Fruit fly (Drosophila melanogaster) whole organism, embryonic: ENCODE data around the gene unc-4.

Experiments
- Atf6 ChIP-seq: fragments of 200-800 bp; sonication (Bioruptor generic); IDR thresholded peaks from 2 replicates; pipeline ENCODE4 v1.3.6; 2022; ENCODE audit warnings: missing biosample characterization, missing genetic modification characterization
- B-H1 ChIP-seq: fragments of 200-800 bp; sonication (Bioruptor generic); IDR thresholded peaks from 3 replicates; pipeline ENCODE4 v1.3.6; 2022; ENCODE audit warnings: missing biosample characterization, missing genetic modification characterization
- BEAF-32 ChIP-seq: fragments of 200-800 bp; sonication (Bioruptor generic); optimal IDR thresholded peaks from 3 replicates; lab custom pipeline; 2017; ENCODE audit warnings: missing biosample characterization, missing genetic modification characterization, mild to moderate bottlenecking, moderate library complexity, missing genetic modification reagents
- Bgb ChIP-seq: fragments of 200-800 bp; sonication (Bioruptor generic); IDR thresholded peaks from 2 replicates; pipeline ENCODE4 v1.3.6; 2022; ENCODE audit warnings: missing biosample characterization, missing genetic modification characterization; ENCODE audit not compliant: partially characterized antibody
- CG10366 ChIP-seq: fragments of 200-800 bp; sonication (Bioruptor generic); IDR thresholded peaks from 2 replicates; pipeline ENCODE4 v1.3.6; 2022; ENCODE audit warnings: missing biosample characterization, missing genetic modification characterization
- CG10543 ChIP-seq: fragments of 200-800 bp; sonication (Bioruptor generic); optimal IDR thresholded peaks from 3 replicates; lab custom pipeline; 2017; ENCODE audit warnings: missing biosample characterization, mild to moderate bottlenecking, missing genetic modification characterization, moderate library complexity
- CG11085 ChIP-seq: fragments of 200-800 bp; sonication (Bioruptor generic); IDR thresholded peaks from 2 replicates; pipeline ENCODE4 v1.3.6; 2022; ENCODE audit warnings: missing biosample characterization, missing genetic modification characterization
- CG15073 ChIP-seq: fragments of 200-800 bp; sonication (Bioruptor generic); optimal IDR thresholded peaks from 2 replicates; lab custom pipeline; 2016; ENCODE audit warnings: missing biosample characterization, missing genetic modification characterization
- CG1647 ChIP-seq: fragments of 200-800 bp; sonication (Bioruptor generic); optimal IDR thresholded peaks from 3 replicates; lab custom pipeline; 2016; ENCODE audit warnings: missing biosample characterization, missing genetic modification characterization
- CG4328 ChIP-seq: fragments of 200-800 bp; sonication (Bioruptor generic); optimal IDR thresholded peaks from 3 replicates; lab custom pipeline; 2017; ENCODE audit warnings: missing biosample characterization, missing genetic modification reagents, missing genetic modification characterization
- CG7271 ChIP-seq: fragments of 200-800 bp; sonication (Bioruptor generic); optimal IDR thresholded peaks from 2 replicates; lab custom pipeline; 2018; ENCODE audit warnings: missing biosample characterization, mild to moderate bottlenecking, missing genetic modification characterization, moderate library complexity
- CG8089 ChIP-seq: fragments of 200-800 bp; sonication (Bioruptor generic); optimal IDR thresholded peaks from 3 replicates; lab custom pipeline; 2016; ENCODE audit warnings: missing biosample characterization, missing genetic modification characterization
- CG9437 ChIP-seq: fragments of 200-800 bp; sonication (Bioruptor generic); optimal IDR thresholded peaks from 2 replicates; lab custom pipeline; 2018; ENCODE audit warnings: missing biosample characterization, mild to moderate bottlenecking, missing genetic modification characterization
- Chrac-16 ChIP-seq: fragments of 200-800 bp; sonication (Bioruptor generic); optimal IDR thresholded peaks from 3 replicates; lab custom pipeline; 2016; ENCODE audit warnings: missing biosample characterization, missing genetic modification characterization
- Dp ChIP-seq: fragments of 200-800 bp; sonication (Bioruptor generic); optimal IDR thresholded peaks from 2 replicates; lab custom pipeline; 2018; ENCODE audit warnings: missing biosample characterization, mild to moderate bottlenecking, missing genetic modification characterization, moderate library complexity
- E2f1 ChIP-seq: fragments of 200-800 bp; sonication (Bioruptor generic); IDR thresholded peaks from 2 replicates; pipeline ENCODE4 v1.3.6; 2022; ENCODE audit warnings: missing biosample characterization, missing genetic modification characterization
- Fer3 ChIP-seq: fragments of 200-800 bp; sonication (Bioruptor generic); optimal IDR thresholded peaks from 2 replicates; lab custom pipeline; 2018; ENCODE audit warnings: missing biosample characterization, mild to moderate bottlenecking, missing genetic modification characterization, moderate library complexity
- Hand ChIP-seq: fragments of 200-800 bp; sonication (Bioruptor generic); optimal IDR thresholded peaks from 2 replicates; lab custom pipeline; 2017; ENCODE audit warnings: mild to moderate bottlenecking, missing biosample characterization, missing genetic modification reagents, missing genetic modification characterization
- Lpt ChIP-seq: fragments of >200 bp; optimal IDR thresholded peaks from 2 replicates; lab custom pipeline; 2018; ENCODE audit warnings: missing biosample characterization, missing genetic modification characterization
- Nf-YB ChIP-seq: fragments of 200-800 bp; sonication (Bioruptor generic); optimal IDR thresholded peaks from 3 replicates; lab custom pipeline; 2019; ENCODE audit warnings: missing biosample characterization, mild to moderate bottlenecking, missing genetic modification characterization, moderate library complexity
- Sry-β ChIP-seq: fragments of 200-800 bp; sonication (Bioruptor generic); optimal IDR thresholded peaks from 2 replicates; lab custom pipeline; 2018; ENCODE audit warnings: missing biosample characterization, mild to moderate bottlenecking, missing genetic modification characterization, moderate library complexity
- Taf1 ChIP-seq: fragments of 200-800 bp; sonication (Bioruptor generic); IDR thresholded peaks from 2 replicates; pipeline ENCODE4 v1.3.6; 2022; ENCODE audit warnings: missing biosample characterization, missing genetic modification characterization
- ac ChIP-seq: fragments of 200-800 bp; sonication (Bioruptor generic); optimal IDR thresholded peaks from 3 replicates; lab custom pipeline; 2017; ENCODE audit warnings: missing biosample characterization, mild to moderate bottlenecking, missing genetic modification characterization
- amos ChIP-seq: fragments of 200-800 bp; sonication (Bioruptor generic); IDR thresholded peaks from 2 replicates; pipeline ENCODE4 v1.3.6; 2022; ENCODE audit warnings: missing biosample characterization, missing genetic modification characterization; ENCODE audit not compliant: partially characterized antibody
- az2 ChIP-seq: fragments of 200-800 bp; sonication (Bioruptor generic); optimal IDR thresholded peaks from 3 replicates; lab custom pipeline; 2016; ENCODE audit warnings: missing biosample characterization, missing genetic modification characterization
- cas ChIP-seq: fragments of 200-800 bp; sonication (Bioruptor generic); IDR thresholded peaks from 2 replicates; pipeline ENCODE4 v1.3.6; 2022; ENCODE audit warnings: missing biosample characterization, missing genetic modification characterization
- cato ChIP-seq: fragments of 200-800 bp; sonication (Bioruptor generic); optimal IDR thresholded peaks from 2 replicates; lab custom pipeline; 2016; ENCODE audit warnings: missing biosample characterization, missing genetic modification characterization, borderline replicate concordance
- chm ChIP-seq: fragments of 200-800 bp; sonication (Bioruptor generic); IDR thresholded peaks from 2 replicates; pipeline ENCODE4 v1.3.6; 2022; ENCODE audit warnings: missing biosample characterization, missing genetic modification characterization
- crc ChIP-seq: fragments of 200-800 bp; sonication (Bioruptor generic); optimal IDR thresholded peaks from 2 replicates; lab custom pipeline; 2016; ENCODE audit warnings: missing biosample characterization, missing genetic modification characterization
- dmrt11E ChIP-seq: fragments of 200-800 bp; sonication (Bioruptor generic); optimal IDR thresholded peaks from 3 replicates; lab custom pipeline; 2018; ENCODE audit warnings: missing biosample characterization, mild to moderate bottlenecking, missing genetic modification characterization, moderate library complexity
- dysf ChIP-seq: fragments of 200-800 bp; sonication (Bioruptor generic); IDR thresholded peaks from 3 replicates; pipeline ENCODE4 v1.3.6; 2022; ENCODE audit warnings: missing biosample characterization, missing genetic modification characterization
- en ChIP-seq: fragments of 200-800 bp; sonication (Bioruptor generic); optimal IDR thresholded peaks from 2 replicates; lab custom pipeline; 2016; ENCODE audit warnings: missing biosample characterization, missing genetic modification characterization
- ftz-f1 ChIP-seq: fragments of 200-800 bp; sonication (Bioruptor generic); optimal IDR thresholded peaks from 2 replicates; lab custom pipeline; 2016; ENCODE audit warnings: missing biosample characterization, missing genetic modification characterization
- gcm2 ChIP-seq: fragments of 200-800 bp; sonication (Bioruptor generic); optimal IDR thresholded peaks from 2 replicates; lab custom pipeline; 2016; ENCODE audit warnings: missing biosample characterization, missing genetic modification characterization
- hb ChIP-seq: fragments of 200-800 bp; sonication (Bioruptor generic); IDR thresholded peaks from 3 replicates; pipeline ENCODE4 v1.3.6; 2022; ENCODE audit warnings: missing biosample characterization, missing genetic modification characterization; ENCODE audit not compliant: partially characterized antibody
- hth ChIP-seq: fragments of >200 bp; optimal IDR thresholded peaks from 2 replicates; lab custom pipeline; 2017; ENCODE audit warnings: inconsistent platforms
- kni ChIP-seq: fragments of 200-800 bp; sonication (Bioruptor generic); optimal IDR thresholded peaks from 3 replicates; lab custom pipeline; 2017; ENCODE audit warnings: mild to moderate bottlenecking, missing biosample characterization, missing genetic modification reagents, missing genetic modification characterization
- knrl ChIP-seq: fragments of 200-800 bp; sonication (Bioruptor generic); IDR thresholded peaks from 3 replicates; pipeline ENCODE4 v1.3.6; 2022; ENCODE audit warnings: missing biosample characterization, missing genetic modification characterization; ENCODE audit not compliant: partially characterized antibody
- nmo ChIP-seq: fragments of 200-800 bp; sonication (Bioruptor generic); optimal IDR thresholded peaks from 2 replicates; lab custom pipeline; 2018; ENCODE audit warnings: missing biosample characterization, mild to moderate bottlenecking, missing genetic modification characterization, moderate library complexity
- onecut ChIP-seq: fragments of 200-800 bp; sonication (Bioruptor generic); IDR thresholded peaks from 2 replicates; pipeline ENCODE4 v1.3.6; 2022; ENCODE audit warnings: missing biosample characterization, missing genetic modification characterization
- pfk ChIP-seq: fragments of 200-800 bp; sonication (Bioruptor generic); optimal IDR thresholded peaks from 2 replicates; lab custom pipeline; 2018; ENCODE audit warnings: missing biosample characterization, mild to moderate bottlenecking, missing genetic modification characterization, moderate library complexity
- pita ChIP-seq: fragments of 200-800 bp; sonication (Bioruptor generic); optimal IDR thresholded peaks from 2 replicates; lab custom pipeline; 2017; ENCODE audit warnings: missing biosample characterization, mild to moderate bottlenecking, missing genetic modification characterization
- ro ChIP-seq: fragments of 200-800 bp; sonication (Bioruptor generic); IDR thresholded peaks from 2 replicates; pipeline ENCODE4 v1.3.6; 2022; ENCODE audit warnings: missing biosample characterization, missing genetic modification characterization
- sim ChIP-seq: fragments of 200-800 bp; sonication (Bioruptor generic); IDR thresholded peaks from 2 replicates; pipeline ENCODE4 v1.3.6; 2022; ENCODE audit warnings: missing biosample characterization, missing genetic modification characterization
- so ChIP-seq: fragments of 200-800 bp; sonication (Bioruptor generic); IDR thresholded peaks from 3 replicates; pipeline ENCODE4 v1.3.6; 2022; ENCODE audit warnings: missing biosample characterization, missing genetic modification characterization
- tap ChIP-seq: fragments of 200-800 bp; optimal IDR thresholded peaks from 3 replicates; lab custom pipeline; 2019; ENCODE audit warnings: missing biosample characterization, mild to moderate bottlenecking, missing genetic modification characterization, moderate library complexity
- z ChIP-seq: fragments of 200-800 bp; sonication (Bioruptor generic); IDR thresholded peaks from 3 replicates; pipeline ENCODE4 v1.3.6; 2022; ENCODE audit warnings: missing biosample characterization, missing genetic modification characterization
- zf30C ChIP-seq: fragments of 200-800 bp; sonication (Bioruptor generic); optimal IDR thresholded peaks from 3 replicates; lab custom pipeline; 2018; ENCODE audit warnings: missing biosample characterization, mild to moderate bottlenecking, missing genetic modification characterization
- zfh1 ChIP-seq: fragments of 200-800 bp; sonication (Bioruptor generic); IDR thresholded peaks from 3 replicates; pipeline ENCODE4 v1.3.6; 2022; ENCODE audit warnings: missing biosample characterization, missing genetic modification characterization

Gene unc-4

dm6 chrX:17826807-17827703, 58.7 kb downstream of the unc-4 start, which contains the start of gene Socs16D (continued):
- no peak for TF ChIP-seq en (GFP tag; lab: Kevin White, UChicago)
- no peak for TF ChIP-seq dysf (GFP tag; lab: Robert Waterston, UW)
- TF ChIP-seq CG7271 (tag; lab: Kevin White, UChicago), result no peak
- TF ChIP-seq so (GFP tag; lab: Robert Waterston, UW), result peak; percentile 23; the same call in 1 of the 3 replicates
- peak; percentile 70 for TF ChIP-seq Dp
- peak; percentile 60 for TF ChIP-seq nmo (GFP tag; lab: Kevin White, UChicago)
- TF ChIP-seq Taf1 (GFP tag; lab: Robert Waterston, UW), result no peak
- peak; percentile 99 for TF ChIP-seq amos
- TF ChIP-seq z (GFP tag; lab: Robert Waterston, UW), result no peak
- peak; percentile 98 for TF ChIP-seq BEAF-32 (GFP tag; lab: Kevin White, UChicago)
- TF ChIP-seq CG1647, result no peak
- no peak for TF ChIP-seq B-H1 (GFP tag; lab: Robert Waterston, UW)
- no peak for TF ChIP-seq CG9437 (GFP tag; lab: Kevin White, UChicago)
- no peak for TF ChIP-seq chm (GFP tag; lab: Robert Waterston, UW)
- no peak for TF ChIP-seq az2
- peak; percentile 96 for TF ChIP-seq onecut (GFP tag; lab: Robert Waterston, UW)
- TF ChIP-seq Lpt, result no peak
- TF ChIP-seq CG10543, result no peak
- peak; percentile 20 for TF ChIP-seq Chrac-16 (GFP tag; lab: Kevin White, UChicago)
- TF ChIP-seq knrl (GFP tag; lab: Robert Waterston, UW), result peak; percentile 97
- TF ChIP-seq Hand (GFP tag; lab: Kevin White, UChicago), result peak; percentile 38
- TF ChIP-seq Fer3 (tag; lab: Kevin White, UChicago), result peak; percentile 12
- no peak for TF ChIP-seq hth (lab: Kevin White, UChicago)
- no peak for TF ChIP-seq cato
- no peak for TF ChIP-seq ac (GFP tag; lab: Kevin White, UChicago)
- peak; percentile 99 for TF ChIP-seq Bgb (GFP tag; lab: Robert Waterston, UW)
- peak; percentile 15; the same call in 1 of the 3 replicates for TF ChIP-seq zfh1
- no peak for TF ChIP-seq CG11085 (GFP tag; lab: Robert Waterston, UW)
- peak; percentile 13 for TF ChIP-seq pita
- no peak for TF ChIP-seq CG15073
- TF ChIP-seq crc, result peak; percentile 16
- TF ChIP-seq Sry-β, result peak; percentile 6
- TF ChIP-seq sim (GFP tag; lab: Robert Waterston, UW), result no peak
- TF ChIP-seq tap (tag; lab: Kevin White, UChicago), result peak; percentile 7
- TF ChIP-seq kni (GFP tag; lab: Kevin White, UChicago), result peak; percentile 65
- peak; percentile 39 for TF ChIP-seq pfk (GFP tag; lab: Kevin White, UChicago)
- TF ChIP-seq ftz-f1 (GFP tag; lab: Kevin White, UChicago), result no peak
- no peak for TF ChIP-seq dmrt11E (tag; lab: Kevin White, UChicago)
- peak; percentile 6 for TF ChIP-seq CG8089 (GFP tag; lab: Kevin White, UChicago)
- no peak for TF ChIP-seq cas (GFP tag; lab: Robert Waterston, UW)
- TF ChIP-seq E2f1, result no peak
- TF ChIP-seq zf30C (GFP tag; lab: Kevin White, UChicago), result peak; percentile 16
- no peak for TF ChIP-seq CG10366
- no peak for TF ChIP-seq gcm2
- peak; percentile 24 for TF ChIP-seq CG4328
- no peak for TF ChIP-seq Atf6 (GFP tag; lab: Robert Waterston, UW)
- peak; percentile 97 for TF ChIP-seq hb
- TF ChIP-seq ro (GFP tag; lab: Robert Waterston, UW), result no peak
- TF ChIP-seq Nf-YB (GFP tag; lab: Kevin White, UChicago), result peak; percentile 10
